Fruit fly (Drosophila melanogaster) whole organism, larva: Measurements from ENCODE around the gene Spg7.

Source experiments
- noc ChIP-seq: fragments of 200-800 bp; sonication (Bioruptor generic); optimal IDR thresholded peaks from 3 replicates; lab custom pipeline; 2019; ENCODE audit warnings: missing biosample characterization, mild to moderate bottlenecking, missing genetic modification characterization, moderate library complexity

Spg7 gene

dm6 chrX:2698064-2698894 is at the start of gene Spg7, which contains the start of gene Lint-O:
Spg7 (minus strand) TSS chrX:2698211.
Lint-O (plus strand) TSS chrX:2698701.
- no peak for TF ChIP-seq noc (tag; lab: Kevin White, UChicago)

- peak; percentile 93 for TF ChIP-seq noc (tag; lab: Kevin White, UChicago)
These were observed 46.0 kb upstream of the Spg7 start, which contains the start of gene Syx4 for dm6 chrX:2744042-2744441. Syx4 (minus strand) TSS chrX:2744076.

dm6 chrX:2743601-2744000 is 45.6 kb upstream of the Spg7 start:
- TF ChIP-seq noc (tag; lab: Kevin White, UChicago): no peak

DNA sequence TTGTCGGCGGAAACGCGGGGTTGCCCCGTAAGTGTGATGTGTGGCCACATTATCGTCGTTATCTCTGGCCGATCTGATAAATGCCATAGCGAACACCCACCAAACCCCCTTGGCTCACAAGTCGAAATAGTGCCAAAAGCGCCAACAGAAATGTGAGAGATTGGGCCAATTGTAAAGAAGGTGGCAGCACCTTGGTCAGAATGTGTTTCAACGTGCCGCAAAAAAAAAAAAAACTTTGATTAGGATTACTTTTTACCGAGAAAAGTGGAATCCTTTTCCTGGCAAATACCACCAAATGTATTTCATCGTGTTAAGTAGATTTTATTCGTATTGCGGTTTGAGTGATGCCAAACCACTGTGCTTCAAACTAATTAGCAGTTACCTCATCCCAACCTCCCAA is 45.0 kb upstream of the Spg7 start:
- peak; percentile 89 for TF ChIP-seq noc (tag; lab: Kevin White, UChicago)

dm6 chrX:2742067-2742466 is 44.1 kb upstream of the Spg7 start:
- TF ChIP-seq noc (tag; lab: Kevin White, UChicago): no peak

- TF ChIP-seq noc (tag; lab: Kevin White, UChicago): no peak
These were observed 42.1 kb upstream of the Spg7 start, which contains the start of gene kirre for dm6 chrX:2740084-2740483. kirre (plus strand) TSS chrX:2740384.

dm6 chrX:2738663-2739062 is 40.7 kb upstream of the Spg7 start, which contains the start of gene crm:
crm (minus strand) TSS chrX:2738773.
- no peak for TF ChIP-seq noc (tag; lab: Kevin White, UChicago)

DNA sequence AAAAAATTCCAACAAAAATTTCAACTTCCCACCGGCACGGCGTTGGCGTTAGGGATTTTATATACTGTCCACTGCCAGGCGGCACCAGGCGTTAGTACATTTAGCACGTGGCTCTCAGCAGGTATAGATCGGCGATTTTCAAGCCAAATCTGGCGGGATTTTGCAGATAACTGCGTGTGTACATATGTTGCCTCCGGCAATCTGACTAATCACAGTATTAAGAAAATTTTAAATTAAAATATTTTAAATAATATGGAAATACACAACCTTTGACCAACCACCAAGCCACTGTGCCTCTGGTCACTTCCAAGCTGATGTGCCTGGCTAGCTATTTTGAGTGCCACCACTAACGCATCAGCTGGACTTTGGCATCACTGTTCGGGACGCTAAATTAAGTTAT is 34.1 kb upstream of the Spg7 start, which contains the start of the genes ttm50 and CG2712:
ttm50 (minus strand) TSS at position 64 of the 400 bp plus-strand sequence.
CG2712 (plus strand) TSS at position 343 of the 400 bp plus-strand sequence.
- peak; percentile 58 for TF ChIP-seq noc (tag; lab: Kevin White, UChicago)

dm6 chrX:2727506-2727905 is 29.5 kb upstream of the Spg7 start, which contains the start of gene dwg:
dwg (plus strand) TSS chrX:2727698.
- no peak for TF ChIP-seq noc (tag; lab: Kevin White, UChicago)

DNA sequence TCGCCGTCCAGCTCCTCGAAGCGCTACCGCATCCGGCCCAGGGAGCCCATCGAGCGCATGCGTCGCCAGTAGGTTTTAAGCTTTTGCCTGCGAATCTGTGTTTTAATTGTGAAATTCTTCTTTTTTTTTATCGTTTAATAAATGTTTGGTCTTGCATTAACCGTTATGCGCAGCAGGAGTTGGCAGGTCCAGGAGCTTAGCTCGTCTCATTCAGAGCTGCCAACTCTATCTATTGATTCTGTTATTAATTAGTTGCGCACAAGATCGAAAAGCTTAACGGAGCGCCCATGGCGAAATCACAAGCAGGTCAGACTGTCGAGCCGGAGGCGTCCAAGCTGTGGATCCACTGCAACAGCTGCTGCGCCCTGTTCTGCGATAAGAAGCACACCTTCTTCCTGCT is 28.4 kb upstream of the Spg7 start, which contains the start of gene vilya:
vilya (plus strand) TSS at position 259 of the 400 bp plus-strand sequence.
- TF ChIP-seq noc (tag; lab: Kevin White, UChicago): no peak

dm6 chrX:2720122-2720521 is 22.1 kb upstream of the Spg7 start, which contains the start of gene CG2701:
CG2701 (minus strand) TSS chrX:2720327.
- no peak for TF ChIP-seq noc (tag; lab: Kevin White, UChicago)

dm6 chrX:2714730-2715129 is 16.7 kb upstream of the Spg7 start:
- no peak for TF ChIP-seq noc (tag; lab: Kevin White, UChicago)

DNA sequence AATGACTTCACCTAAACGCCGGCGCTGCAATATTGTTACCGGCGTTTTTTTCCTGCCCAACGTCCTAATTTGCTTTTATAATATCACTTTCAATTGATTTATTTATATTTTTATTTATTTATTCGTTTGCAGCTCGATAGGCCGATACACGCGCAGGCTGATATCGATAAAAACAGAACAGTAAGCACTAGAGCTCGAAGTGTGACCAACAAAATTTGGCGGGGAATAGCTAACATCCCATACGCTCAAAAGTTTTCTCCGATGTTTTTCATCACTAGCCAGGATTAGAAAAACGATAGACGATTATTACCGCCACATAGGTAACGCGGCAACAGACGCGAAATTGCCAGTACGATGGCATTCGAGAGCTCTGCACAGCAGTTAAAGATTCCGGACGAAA is 15.8 kb upstream of the Spg7 start, which contains the start of the genes CG2685 and CG2694:
CG2685 (minus strand) TSS at position 185 of the 400 bp plus-strand sequence.
CG2694 (plus strand) TSS at position 304 of the 400 bp plus-strand sequence.
- TF ChIP-seq noc (tag; lab: Kevin White, UChicago): no peak

DNA sequence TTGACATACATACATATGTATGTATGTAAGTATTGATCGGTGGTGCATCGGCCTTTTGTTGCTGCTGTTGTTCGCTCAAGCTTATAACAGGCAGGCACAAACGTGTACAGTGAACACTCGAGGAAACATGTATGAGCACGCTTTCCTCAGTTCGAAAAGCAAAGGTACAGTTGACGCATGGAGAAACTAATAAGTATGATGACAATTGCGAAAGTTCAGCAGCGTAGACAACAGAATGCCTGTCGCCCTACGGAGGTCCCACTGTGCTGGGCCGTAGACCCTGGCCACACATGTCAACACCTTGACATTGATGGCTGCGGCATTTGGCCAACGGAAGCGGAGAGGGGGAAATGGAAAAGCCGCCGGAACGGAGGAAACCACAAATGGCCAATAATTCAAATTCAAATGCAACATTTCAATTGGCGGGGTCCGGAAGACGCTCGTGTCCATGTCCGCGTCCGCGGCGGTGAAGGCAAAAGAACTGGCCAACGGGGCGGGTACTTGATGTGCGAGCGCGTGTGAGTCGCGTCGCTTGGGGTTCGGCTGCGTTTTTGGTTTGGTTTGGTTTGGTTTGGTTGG is 10.2 kb upstream of the Spg7 start, which contains the start of gene CG2681:
CG2681 (plus strand) TSS at position 529 of the 579 bp plus-strand sequence.
- no peak for TF ChIP-seq noc (tag; lab: Kevin White, UChicago)

dm6 chrX:2707377-2708090 is 9.5 kb upstream of the Spg7 start, which contains the start of gene CG2680:
CG2680 (minus strand) TSS chrX:2707427.
- no peak for TF ChIP-seq noc (tag; lab: Kevin White, UChicago)
